Worm (Caenorhabditis elegans): ENCODE data around the gene arcp-1.

arcp-1 gene

ce11 chrIII:3716073-3716659 is 43.0 kb downstream of the arcp-1 start:
- no peak for TF ChIP-seq elt-3 (tag; optimal IDR thresholded peaks at IDR 0.05)
- no peak for TF ChIP-seq Y116A8C.19 (tag; optimal IDR thresholded peaks at IDR 0.05; ENCODE audit: borderline replicate concordance)
- peak in 1 of 2 experiments; percentile 11 for TF ChIP-seq efl-1 (optimal IDR thresholded peaks at IDR 0.05)
- no peak for TF ChIP-seq efl-1 (GFP tag; optimal IDR thresholded peaks at IDR 0.05 in 1 of 2)

- no peak for TF ChIP-seq mab-9 (GFP tag; IDR thresholded peaks at IDR 0.05)
- TF ChIP-seq nhr-85 (tag): peak; percentile 42
- TF ChIP-seq ceh-82 (tag; optimal IDR thresholded peaks at IDR 0.05): no peak
- TF ChIP-seq lin-13 (GFP tag; optimal IDR thresholded peaks at IDR 0.05): no peak
Measured at ce11 chrIII:3713163-3713562, 46.0 kb downstream of the arcp-1 start, which contains the start of gene nrde-1. nrde-1 (plus strand) TSS chrIII:3713463.

ce11 chrIII:3709030-3709429 is 50.2 kb downstream of the arcp-1 start, which contains the start of gene alkb-8:
alkb-8 (plus strand) TSS chrIII:3709330.
- no peak for TF ChIP-seq elt-2 (tag; optimal IDR thresholded peaks at IDR 0.05)
- no peak for TF ChIP-seq efl-3 (GFP tag; optimal IDR thresholded peaks at IDR 0.05)
- TF ChIP-seq C04F5.9 (tag; optimal IDR thresholded peaks at IDR 0.05): no peak
- TF ChIP-seq sup-37 (GFP tag; optimal IDR thresholded peaks at IDR 0.05): no peak
- no peak for TF ChIP-seq unc-62 (GFP tag; optimal IDR thresholded peaks at IDR 0.05)
- no peak for TF ChIP-seq ceh-90 (tag; optimal IDR thresholded peaks at IDR 0.05)
- TF ChIP-seq ztf-11 (tag; optimal IDR thresholded peaks at IDR 0.05): no peak

ce11 chrIII:3706586-3706985 is 52.6 kb downstream of the arcp-1 start, which contains the start of gene dph-1:
dph-1 (plus strand) TSS chrIII:3706886.
- TF ChIP-seq hlh-17 (GFP tag; optimal IDR thresholded peaks at IDR 0.05; ENCODE audit: borderline replicate concordance): no peak
- no peak for TF ChIP-seq nhr-19 (GFP tag; conservative IDR thresholded peaks at IDR 0.05)
- no peak for TF ChIP-seq unc-86 (tag; optimal IDR thresholded peaks at IDR 0.05)
- TF ChIP-seq unc-62 (GFP tag; optimal IDR thresholded peaks at IDR 0.05): no peak
- no peak for TF ChIP-seq nhr-90 (tag; optimal IDR thresholded peaks at IDR 0.05; ENCODE audit: poor library complexity)
- TF ChIP-seq dpl-1 (GFP tag; optimal IDR thresholded peaks at IDR 0.05): no peak
- TF ChIP-seq pax-3 (tag; optimal IDR thresholded peaks at IDR 0.05): no peak
- TF ChIP-seq fos-1 (tag; optimal IDR thresholded peaks at IDR 0.05): no peak
- TF ChIP-seq lin-15B (tag; optimal IDR thresholded peaks at IDR 0.05): no peak
- TF ChIP-seq nhr-11 (tag; optimal IDR thresholded peaks at IDR 0.05): no peak
- no peak for TF ChIP-seq skn-1 (tag; optimal IDR thresholded peaks at IDR 0.05)
- no peak for TF ChIP-seq nhr-28 (tag; optimal IDR thresholded peaks at IDR 0.05)
- TF ChIP-seq alr-1 (tag; optimal IDR thresholded peaks at IDR 0.05; ENCODE audit: borderline replicate concordance): no peak
- no peak for TF ChIP-seq ces-1 (GFP tag; optimal IDR thresholded peaks at IDR 0.05)
- TF ChIP-seq elt-2 (tag; optimal IDR thresholded peaks at IDR 0.05): no peak
- TF ChIP-seq ztf-11 (tag; optimal IDR thresholded peaks at IDR 0.05): no peak

ce11 chrIII:3704967-3705366 is 54.2 kb downstream of the arcp-1 start, which contains the start of gene wdr-5.1:
wdr-5.1 (plus strand) TSS chrIII:3705285.
- TF ChIP-seq nhr-71 (tag; optimal IDR thresholded peaks at IDR 0.05): peak; percentile 54
- TF ChIP-seq nhr-47 (tag; optimal IDR thresholded peaks at IDR 0.05): peak; percentile 22
- TF ChIP-seq snu-23 (GFP tag; optimal IDR thresholded peaks at IDR 0.05): peak; percentile 46
- no peak for TF ChIP-seq ets-5 (GFP tag; IDR thresholded peaks at IDR 0.05)
- no peak for TF ChIP-seq sox-4 (tag; optimal IDR thresholded peaks at IDR 0.05)
- TF ChIP-seq hlh-17 (GFP tag; optimal IDR thresholded peaks at IDR 0.05; ENCODE audit: borderline replicate concordance): no peak
- no peak for TF ChIP-seq hpl-2 (GFP tag; optimal IDR thresholded peaks at IDR 0.05)
- TF ChIP-seq irx-1 (tag; optimal IDR thresholded peaks at IDR 0.05): no peak
- TF ChIP-seq mab-9 (GFP tag; IDR thresholded peaks at IDR 0.05): no peak
- TF ChIP-seq lin-39 (tag; optimal IDR thresholded peaks at IDR 0.05): no peak
- peak; percentile 48 for TF ChIP-seq xbp-1 (tag; optimal IDR thresholded peaks at IDR 0.05)
- TF ChIP-seq egl-13 (tag; optimal IDR thresholded peaks at IDR 0.05): no peak
- no peak for TF ChIP-seq C34B4.2 (tag; optimal IDR thresholded peaks at IDR 0.05)
- no peak for TF ChIP-seq aly-2 (tag; optimal IDR thresholded peaks at IDR 0.05)
- no peak for TF ChIP-seq nhr-20 (tag; optimal IDR thresholded peaks at IDR 0.05)
- TF ChIP-seq efl-1 (optimal IDR thresholded peaks at IDR 0.05): peak; percentile 34 to 53
- peak in 1 of 2 experiments; percentile 48 for TF ChIP-seq efl-1 (GFP tag; optimal IDR thresholded peaks at IDR 0.05 in 1 of 2)
- no peak for TF ChIP-seq alr-1 (tag; optimal IDR thresholded peaks at IDR 0.05; ENCODE audit: borderline replicate concordance)
- TF ChIP-seq ceh-82 (tag; optimal IDR thresholded peaks at IDR 0.05): peak in 1 of 3 experiments; percentile 22
- peak; percentile 88 for TF ChIP-seq F16B12.6 (tag; optimal IDR thresholded peaks at IDR 0.05)
- peak; percentile 31 to 62 for TF ChIP-seq lsy-2 (tag; optimal IDR thresholded peaks at IDR 0.05)
- no peak for TF ChIP-seq nhr-77 (tag; optimal IDR thresholded peaks at IDR 0.05)
- peak; percentile 26 for TF ChIP-seq nhr-85 (tag)
